Worm (Caenorhabditis elegans) whole organism, L4 larva: ENCODE results near the gene W03C9.2.

Experiments used
- F37D6.2 ChIP-seq: sonication (generic microtip); optimal IDR thresholded peaks from 2 replicates; lab custom pipeline; 2016; ENCODE audit warnings: mild to moderate bottlenecking, missing genetic modification characterization, missing compliant biosample characterization
- ceh-82 ChIP-seq: sonication (generic microtip); optimal IDR thresholded peaks from 2 replicates; lab custom pipeline; 2017; ENCODE audit warnings: missing biosample characterization, missing genetic modification characterization
- lin-1 ChIP-seq: fragments of 200-800 bp; sonication (Bioruptor generic); IDR thresholded peaks from 2 replicates; pipeline ENCODE4 v1.3.6; 2022; ENCODE audit warnings: missing genetic modification reagents, missing genetic modification characterization, missing compliant biosample characterization
- lin-15B ChIP-seq: fragments of 150-350 bp; sonication (generic microtip); optimal IDR thresholded peaks from 3 replicates; lab custom pipeline; 2014; ENCODE audit warnings: missing biosample characterization, missing genetic modification characterization
- lin-38 ChIP-seq: fragments of 200-800 bp; sonication (Bioruptor generic); IDR thresholded peaks from 2 replicates; pipeline ENCODE4 v1.3.6; 2022; ENCODE audit warnings: missing genetic modification reagents, missing genetic modification characterization, missing compliant biosample characterization
- madf-5 ChIP-seq, 2 experiments: fragments of 200-800 bp; sonication (Bioruptor generic); IDR thresholded peaks; 2 replicates each; pipeline ENCODE4 v1.3.6; 2022; ENCODE audit warnings: missing compliant biosample characterization in 2 of 2, missing genetic modification characterization in 2 of 2
- snpc-1.2 ChIP-seq: fragments of 200-800 bp; sonication (Bioruptor generic); IDR thresholded peaks from 2 replicates; pipeline ENCODE4 v1.3.6; 2022; ENCODE audit warnings: missing genetic modification reagents, missing genetic modification characterization, missing compliant biosample characterization

DNA sequence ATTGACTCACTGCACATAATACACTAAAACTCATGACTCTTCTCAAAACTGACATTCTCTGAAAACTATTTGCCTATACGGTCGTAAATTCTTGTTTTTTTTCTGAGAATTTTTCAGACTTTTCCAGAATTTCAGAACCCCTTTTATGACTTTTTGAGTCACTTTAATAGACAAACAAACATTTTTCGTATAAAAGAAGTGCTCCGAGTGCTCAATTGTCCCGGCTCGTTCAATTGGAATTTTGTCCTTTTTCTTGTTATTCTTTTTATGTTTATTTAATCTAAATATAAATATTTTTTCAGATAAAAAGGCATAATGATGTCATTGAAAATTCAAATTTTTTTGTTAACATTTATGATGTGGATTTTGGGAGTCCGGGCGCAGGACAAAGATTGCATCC is 36.7 kb downstream of the W03C9.2 start, which contains the start of gene Y17G7B.23:
- no peak for TF ChIP-seq lin-15B (tag; lab: Kevin White, UChicago)
- no peak for TF ChIP-seq lin-38 (GFP tag; lab: Robert Waterston, UW)
- TF ChIP-seq snpc-1.2, result no peak
- no peak for TF ChIP-seq F37D6.2 (tag; lab: Kevin White, UChicago)
- no peak for TF ChIP-seq lin-1
- no peak for TF ChIP-seq madf-5 (GFP tag; IDR thresholded peaks at IDR 0.05; lab: Robert Waterston, UW)
- no peak for TF ChIP-seq ceh-82
